Worm (Caenorhabditis elegans) whole organism, L2 larva: ENCODE data around the gene fbxa-51.

Experiments used
- F13H6.1 ChIP-seq: sonication (generic microtip); optimal IDR thresholded peaks from 2 replicates; lab custom pipeline; 2016; ENCODE audit warnings: missing genetic modification characterization, missing compliant biosample characterization
- Y55F3AM.14 ChIP-seq: fragments of 200-800 bp; sonication (Bioruptor generic); optimal IDR thresholded peaks from 2 replicates; lab custom pipeline; 2018; ENCODE audit warnings: mild to moderate bottlenecking, missing genetic modification characterization, missing compliant biosample characterization
- ZK546.5 ChIP-seq: sonication (generic microtip); optimal IDR thresholded peaks from 2 replicates; lab custom pipeline; 2017; ENCODE audit warnings: missing biosample characterization, missing genetic modification characterization
- alr-1 ChIP-seq: fragments of 150-350 bp; optimal IDR thresholded peaks from 2 replicates; lab custom pipeline; 2014; ENCODE audit warnings: missing biosample characterization, missing genetic modification characterization
- aly-2 ChIP-seq: fragments of 150-350 bp; optimal IDR thresholded peaks from 2 replicates; lab custom pipeline; 2014; ENCODE audit warnings: missing biosample characterization, missing genetic modification characterization
- blmp-1 ChIP-seq: sonication (generic microtip); optimal IDR thresholded peaks from 2 replicates; lab custom pipeline; 2017; ENCODE audit warnings: missing genetic modification characterization, mild to moderate bottlenecking, missing compliant biosample characterization, antibody characterized with exemption, moderate library complexity; ENCODE audit not compliant: insufficient read depth
- ceh-16 ChIP-seq: fragments of 150-350 bp; optimal IDR thresholded peaks from 2 replicates; lab custom pipeline; 2014; ENCODE audit warnings: missing biosample characterization, missing genetic modification characterization
- crh-2 ChIP-seq: sonication (generic microtip); optimal IDR thresholded peaks from 2 replicates; lab custom pipeline; 2017; ENCODE audit warnings: missing biosample characterization, missing genetic modification characterization
- egl-27 ChIP-seq: sonication (generic microtip); optimal IDR thresholded peaks from 3 replicates; lab custom pipeline; 2017; ENCODE audit warnings: missing biosample characterization, missing genetic modification reagents, missing genetic modification characterization
- elt-1 ChIP-seq: fragments of 150-350 bp; optimal IDR thresholded peaks from 2 replicates; lab custom pipeline; 2014; ENCODE audit warnings: missing biosample characterization, missing genetic modification characterization
- elt-3 ChIP-seq: sonication (generic microtip); optimal IDR thresholded peaks from 2 replicates; lab custom pipeline; 2017; ENCODE audit warnings: missing biosample characterization, missing genetic modification characterization
- fos-1 ChIP-seq: fragments of 150-350 bp; optimal IDR thresholded peaks from 2 replicates; lab custom pipeline; 2014; ENCODE audit warnings: missing biosample characterization, missing genetic modification characterization
- gmeb-1 ChIP-seq: fragments of 150-350 bp; optimal IDR thresholded peaks from 2 replicates; lab custom pipeline; 2014; ENCODE audit warnings: missing biosample characterization, missing genetic modification characterization
- lin-11 ChIP-seq: fragments of 150-350 bp; sonication (generic microtip); optimal IDR thresholded peaks from 2 replicates; lab custom pipeline; 2014; ENCODE audit warnings: missing biosample characterization, missing genetic modification characterization, inconsistent platforms, mixed read lengths
- lin-13 ChIP-seq: fragments of 150-350 bp; optimal IDR thresholded peaks from 2 replicates; lab custom pipeline; 2014; ENCODE audit warnings: missing biosample characterization, missing genetic modification reagents, missing genetic modification characterization
- mbf-1 ChIP-seq: sonication (generic microtip); optimal IDR thresholded peaks from 2 replicates; lab custom pipeline; 2017; ENCODE audit warnings: missing biosample characterization, missing genetic modification characterization
- mdl-1 ChIP-seq, 2 experiments: fragments of 150-350 bp in 1 of 2; sonication (generic microtip) in 1 of 2; optimal IDR thresholded peaks; 2 replicates each; lab custom pipeline; 2017; ENCODE audit warnings: missing biosample characterization in 2 of 2, missing genetic modification characterization in 2 of 2
- nhr-10 ChIP-seq: sonication (generic microtip); optimal IDR thresholded peaks from 2 replicates; lab custom pipeline; 2017; ENCODE audit warnings: missing biosample characterization, missing genetic modification characterization
- nhr-11 ChIP-seq: fragments of 150-350 bp; optimal IDR thresholded peaks from 2 replicates; lab custom pipeline; 2014; ENCODE audit warnings: missing biosample characterization, missing genetic modification characterization
- nhr-129 ChIP-seq: fragments of 150-350 bp; optimal IDR thresholded peaks from 2 replicates; lab custom pipeline; 2014; ENCODE audit warnings: missing biosample characterization, missing genetic modification characterization
- nhr-21 ChIP-seq: fragments of 150-350 bp; optimal IDR thresholded peaks from 2 replicates; lab custom pipeline; 2014; ENCODE audit warnings: missing biosample characterization, missing genetic modification characterization
- nhr-23 ChIP-seq: fragments of 150-350 bp; optimal IDR thresholded peaks from 2 replicates; lab custom pipeline; 2014; ENCODE audit warnings: missing biosample characterization, missing genetic modification reagents, missing genetic modification characterization
- nhr-237 ChIP-seq: fragments of 150-350 bp; optimal IDR thresholded peaks from 2 replicates; lab custom pipeline; 2014; ENCODE audit warnings: missing biosample characterization, missing genetic modification characterization
- nhr-6 ChIP-seq: fragments of 150-350 bp; optimal IDR thresholded peaks from 2 replicates; lab custom pipeline; 2014; ENCODE audit warnings: missing biosample characterization, missing genetic modification characterization
- nhr-77 ChIP-seq: fragments of 150-350 bp; optimal IDR thresholded peaks from 2 replicates; lab custom pipeline; 2014; ENCODE audit warnings: missing biosample characterization, missing genetic modification characterization
- peb-1 ChIP-seq: fragments of 150-350 bp; optimal IDR thresholded peaks from 2 replicates; lab custom pipeline; 2014; ENCODE audit warnings: missing biosample characterization, missing genetic modification characterization
- sem-4 ChIP-seq: fragments of 150-350 bp; optimal IDR thresholded peaks from 2 replicates; lab custom pipeline; 2014; ENCODE audit warnings: missing biosample characterization, missing genetic modification reagents, missing genetic modification characterization
- skn-1 ChIP-seq: sonication (generic microtip); optimal IDR thresholded peaks from 2 replicates; lab custom pipeline; 2017; ENCODE audit warnings: missing biosample characterization, missing genetic modification characterization
- sma-3 ChIP-seq: sonication (generic microtip); optimal IDR thresholded peaks from 2 replicates; lab custom pipeline; 2016; ENCODE audit warnings: missing genetic modification reagents, missing genetic modification characterization, missing compliant biosample characterization
- snpc-4 ChIP-seq: fragments of 150-350 bp; optimal IDR thresholded peaks from 2 replicates; lab custom pipeline; 2014; ENCODE audit warnings: missing biosample characterization, missing genetic modification characterization
- unc-39 ChIP-seq: fragments of 150-350 bp; optimal IDR thresholded peaks from 2 replicates; lab custom pipeline; 2014; ENCODE audit warnings: missing biosample characterization, missing genetic modification characterization
- unc-55 ChIP-seq: fragments of 150-350 bp; sonication (generic microtip); optimal IDR thresholded peaks from 3 replicates; lab custom pipeline; 2014; ENCODE audit warnings: missing biosample characterization, missing genetic modification reagents, missing genetic modification characterization
- unc-62 ChIP-seq: fragments of 150-350 bp; optimal IDR thresholded peaks from 2 replicates; lab custom pipeline; 2014; ENCODE audit warnings: missing biosample characterization, missing genetic modification reagents, missing genetic modification characterization
- zag-1 ChIP-seq: fragments of 150-350 bp; optimal IDR thresholded peaks from 2 replicates; lab custom pipeline; 2014; ENCODE audit warnings: missing biosample characterization, missing genetic modification characterization
- ztf-1 ChIP-seq: fragments of 200-800 bp; sonication (Bioruptor generic); conservative IDR thresholded peaks from 2 replicates; pipeline ENCODE4 v1.3.6; 2022; ENCODE audit warnings: missing genetic modification characterization, missing compliant biosample characterization
- ztf-11 ChIP-seq: sonication (generic microtip); optimal IDR thresholded peaks from 2 replicates; lab custom pipeline; 2017; ENCODE audit warnings: missing biosample characterization, missing genetic modification characterization

fbxa-51 gene

ce11 chrIII:991581-991980, 29.5 kb downstream of the fbxa-51 start, which contains the start of gene trp-2:
Gene trp-2 (plus strand): TSS chrIII:991881.
- TF ChIP-seq skn-1 (tag; lab: Kevin White, UChicago) = no peak
- TF ChIP-seq nhr-237 = no peak
- TF ChIP-seq nhr-23 (tag; lab: Kevin White, UChicago) = no peak
- no peak for TF ChIP-seq nhr-6
- no peak for TF ChIP-seq nhr-129 (tag; lab: Kevin White, UChicago)
- TF ChIP-seq lin-11 (tag; lab: Kevin White, UChicago) = no peak
- TF ChIP-seq aly-2 (tag; lab: Kevin White, UChicago) = no peak
- TF ChIP-seq, all 48 proteins: peak for 0

DNA sequence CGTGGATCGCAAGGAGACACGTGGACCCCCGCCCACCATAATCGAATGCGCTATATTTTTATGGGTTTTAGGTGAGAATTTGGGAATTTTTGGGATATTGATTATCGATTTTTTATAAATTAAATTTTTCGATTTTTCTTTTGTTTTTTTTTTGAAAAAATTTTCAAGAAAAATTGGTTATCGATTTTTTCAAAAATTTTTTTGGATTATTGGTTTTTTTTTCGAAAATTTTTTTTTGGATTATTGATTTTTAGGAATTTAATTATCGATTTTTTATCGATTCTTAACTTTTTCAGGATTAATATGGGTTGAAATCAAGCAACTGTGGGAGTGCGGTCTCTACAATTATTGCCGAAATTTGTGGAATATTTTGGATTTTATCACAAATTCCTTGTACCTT, 34.5 kb downstream of the fbxa-51 start:
- TF ChIP-seq elt-3 (tag; lab: Kevin White, UChicago) (no peak), mbf-1 (tag; lab: Kevin White, UChicago) (no peak), aly-2 (tag; lab: Kevin White, UChicago) (no peak), Y55F3AM.14 (GFP tag; lab: Kevin White, UChicago) (no peak), nhr-23 (tag; lab: Kevin White, UChicago) (no peak), lin-13 (GFP tag; lab: Kevin White, UChicago) (no peak)

DNA sequence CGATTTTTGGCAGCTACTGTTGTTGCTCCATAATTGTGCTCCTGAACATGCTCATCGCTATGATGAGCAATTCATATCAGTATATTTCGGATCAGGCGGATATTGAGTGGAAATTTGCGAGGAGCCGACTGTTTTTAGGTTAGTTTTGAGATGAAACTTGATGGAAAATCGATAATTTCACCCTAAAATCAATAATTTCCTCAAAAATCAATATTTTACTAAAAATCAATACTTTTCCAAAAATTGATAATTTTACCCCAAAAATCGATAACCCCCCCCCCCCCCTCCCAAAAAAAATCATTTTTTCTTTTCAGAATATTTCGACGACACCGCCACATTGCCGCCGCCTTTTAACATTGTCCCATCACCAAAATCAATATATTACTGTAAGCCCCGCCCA, 36.8 kb downstream of the fbxa-51 start:
- TF ChIP-seq nhr-77 (tag; lab: Kevin White, UChicago) (no peak), elt-1 (tag; lab: Kevin White, UChicago) (no peak), ceh-16 (tag; lab: Kevin White, UChicago) (no peak), alr-1 (tag; lab: Kevin White, UChicago) (no peak), gmeb-1 (no peak), blmp-1 (tag; lab: Kevin White, UChicago) (no peak), peb-1 (no peak), nhr-21 (no peak), ZK546.5 (tag; lab: Kevin White, UChicago) (no peak), nhr-237 (no peak), sem-4 (tag; lab: Kevin White, UChicago) (no peak), unc-39 (tag; lab: Kevin White, UChicago) (no peak), nhr-10 (tag; lab: Kevin White, UChicago) (no peak), unc-62 (GFP tag; lab: Kevin White, UChicago) (no peak), egl-27 (tag; lab: Kevin White, UChicago) (no peak)

DNA sequence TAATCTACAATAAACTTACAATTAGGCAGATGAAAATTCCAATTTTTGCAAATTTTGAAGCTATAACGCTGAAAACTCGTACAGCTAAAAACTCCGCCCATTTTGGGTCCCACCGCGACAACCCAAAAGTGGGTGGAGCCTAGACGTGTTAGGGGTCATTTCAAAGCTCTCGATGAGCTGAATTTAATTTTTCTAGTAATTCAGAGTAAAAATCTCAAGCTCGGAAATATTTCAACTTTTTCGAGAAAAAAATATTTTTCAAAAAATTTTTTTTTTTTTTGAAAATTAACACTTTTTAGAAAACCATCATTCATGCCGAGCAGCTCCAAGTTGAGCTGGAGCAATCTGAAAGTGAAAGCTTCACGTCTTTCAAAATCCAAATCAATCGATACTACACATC, 39.2 kb downstream of the fbxa-51 start, which contains the start of gene R06B10.7:
R06B10.7 (minus strand) TSS at position 101 of the 400 bp plus-strand sequence.
- TF ChIP-seq Y55F3AM.14 (GFP tag; lab: Kevin White, UChicago) = no peak
- TF ChIP-seq lin-11 (tag; lab: Kevin White, UChicago) = no peak
- TF ChIP-seq ztf-11 (tag; lab: Kevin White, UChicago) = no peak
- no peak for TF ChIP-seq F13H6.1 (tag; lab: Kevin White, UChicago)
- TF ChIP-seq skn-1 (tag; lab: Kevin White, UChicago) = no peak
- TF ChIP-seq unc-55 (GFP tag; lab: Kevin White, UChicago) = no peak
- TF ChIP-seq egl-27 (tag; lab: Kevin White, UChicago) = no peak
- no peak for TF ChIP-seq snpc-4 (tag; lab: Kevin White, UChicago)
- no peak for TF ChIP-seq sem-4 (tag; lab: Kevin White, UChicago)
- no peak for TF ChIP-seq nhr-11 (tag; lab: Kevin White, UChicago)
- no peak for TF ChIP-seq sma-3 (GFP tag; lab: Kevin White, UChicago)
- no peak for TF ChIP-seq mbf-1 (tag; lab: Kevin White, UChicago)
- TF ChIP-seq mdl-1 (tag; optimal IDR thresholded peaks at IDR 0.05; lab: Kevin White, UChicago) = no peak
- TF ChIP-seq aly-2 (tag; lab: Kevin White, UChicago) = no peak
- no peak for TF ChIP-seq ztf-1
- TF ChIP-seq zag-1 (tag; lab: Kevin White, UChicago) = no peak
- TF ChIP-seq, all 48 proteins: peak for 0

- no peak for TF ChIP-seq nhr-6
- peak; percentile 70 for TF ChIP-seq fos-1 (tag; lab: Kevin White, UChicago)
- peak; percentile 91 for TF ChIP-seq crh-2 (tag; lab: Kevin White, UChicago)
- TF ChIP-seq zag-1 (tag; lab: Kevin White, UChicago) = no peak
- TF ChIP-seq gmeb-1 = peak; percentile 46
Measured at ce11 chrIII:1002510-1002909, 40.4 kb downstream of the fbxa-51 start, which contains the start of gene clec-150. Gene clec-150 (plus strand): TSS chrIII:1002707.
